Fruit fly (Drosophila melanogaster): ENCODE measurements around the gene CG13887.

Gene CG13887

dm6 chr3L:885624-886257 is 48.1 kb downstream of the CG13887 start:
- TF ChIP-seq CG17806 (tag; optimal IDR thresholded peaks at IDR 0.05) (no peak), CG10348 (GFP tag; IDR thresholded peaks at IDR 0.05) (no peak), CG15710 (tag; optimal IDR thresholded peaks at IDR 0.05) (no peak), Pif1B (GFP tag; optimal IDR thresholded peaks at IDR 0.05) (no peak), fd96Ca (GFP tag; IDR thresholded peaks at IDR 0.05) (no peak), CG9948 (tag; optimal IDR thresholded peaks at IDR 0.05) (no peak), CG8159 (tag; optimal IDR thresholded peaks at IDR 0.05) (no peak), CG34367 (tag; optimal IDR thresholded peaks at IDR 0.05) (no peak), CG8301 (tag; optimal IDR thresholded peaks at IDR 0.05) (no peak), Ets98B (GFP tag; IDR thresholded peaks at IDR 0.05) (no peak), Snoo (tag; optimal IDR thresholded peaks at IDR 0.05) (no peak), gl (tag; optimal IDR thresholded peaks at IDR 0.05) (no peak), CG13204 (GFP tag; optimal IDR thresholded peaks at IDR 0.05) (no peak), CG14655 (GFP tag; optimal IDR thresholded peaks at IDR 0.05) (no peak), rn (GFP tag; IDR thresholded peaks at IDR 0.05) (no peak)

DNA sequence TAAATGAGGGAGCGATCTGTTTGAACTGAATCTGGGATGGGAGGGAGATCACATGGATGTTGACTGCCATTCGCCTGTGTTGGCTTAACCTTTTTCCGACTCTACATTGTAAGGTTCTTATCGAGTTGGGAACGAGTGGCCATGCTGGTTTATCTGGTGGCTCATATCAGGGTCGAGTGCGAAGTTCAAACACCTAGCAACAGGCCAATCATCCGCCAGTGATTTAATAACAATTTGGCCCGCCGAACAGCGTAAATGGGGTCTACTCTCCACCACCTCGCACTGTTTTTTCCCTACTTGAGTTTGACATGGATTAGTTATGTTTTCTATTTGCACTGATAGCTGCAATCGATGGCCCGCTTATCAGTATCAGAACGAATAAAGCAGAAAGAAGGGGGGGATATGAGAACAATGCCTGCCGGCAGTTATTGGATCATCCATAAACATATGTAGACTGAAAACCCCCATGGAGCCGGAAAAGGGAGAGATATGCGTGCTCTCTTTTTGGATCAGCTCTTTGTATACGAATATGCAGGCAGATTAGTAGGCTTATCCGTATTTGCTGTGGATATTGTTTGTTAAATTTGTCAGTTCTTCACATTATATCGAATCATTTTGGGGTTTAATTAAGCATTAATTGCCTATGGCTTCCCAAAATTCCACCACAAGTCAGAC is 49.9 kb downstream of the CG13887 start:
- no peak for TF ChIP-seq CG32121 (GFP tag; IDR thresholded peaks at IDR 0.05)
- TF ChIP-seq EcR (GFP tag; optimal IDR thresholded peaks at IDR 0.05): peak; percentile 55

dm6 chr3L:888372-888771 is 50.7 kb downstream of the CG13887 start:
- TF ChIP-seq rn (GFP tag; IDR thresholded peaks at IDR 0.05) (no peak), fd96Ca (GFP tag; IDR thresholded peaks at IDR 0.05) (no peak), CG9948 (tag; optimal IDR thresholded peaks at IDR 0.05) (no peak), Ets98B (GFP tag; IDR thresholded peaks at IDR 0.05) (no peak), CG32121 (GFP tag; IDR thresholded peaks at IDR 0.05) (no peak), CG8301 (tag; optimal IDR thresholded peaks at IDR 0.05) (no peak), CG34367 (tag; optimal IDR thresholded peaks at IDR 0.05) (no peak), CG14655 (GFP tag; optimal IDR thresholded peaks at IDR 0.05) (no peak), CG12605 (GFP tag; IDR thresholded peaks at IDR 0.05) (no peak), EcR (GFP tag; optimal IDR thresholded peaks at IDR 0.05) (no peak), Pif1B (GFP tag; optimal IDR thresholded peaks at IDR 0.05) (no peak), CG15710 (tag; optimal IDR thresholded peaks at IDR 0.05) (no peak), CG8159 (tag; optimal IDR thresholded peaks at IDR 0.05) (no peak), Pif1A (GFP tag; optimal IDR thresholded peaks at IDR 0.05) (no peak)
